Fruit fly (Drosophila melanogaster) whole organism: ENCODE measurements around the gene CG7182.

Experiments
- CG8478 ChIP-seq: fragments of >200 bp; optimal IDR thresholded peaks from 2 replicates; lab custom pipeline; 2018; ENCODE audit warnings: inconsistent platforms
- Dll ChIP-seq: fragments of >200 bp; optimal IDR thresholded peaks from 2 replicates; lab custom pipeline; 2017

DNA sequence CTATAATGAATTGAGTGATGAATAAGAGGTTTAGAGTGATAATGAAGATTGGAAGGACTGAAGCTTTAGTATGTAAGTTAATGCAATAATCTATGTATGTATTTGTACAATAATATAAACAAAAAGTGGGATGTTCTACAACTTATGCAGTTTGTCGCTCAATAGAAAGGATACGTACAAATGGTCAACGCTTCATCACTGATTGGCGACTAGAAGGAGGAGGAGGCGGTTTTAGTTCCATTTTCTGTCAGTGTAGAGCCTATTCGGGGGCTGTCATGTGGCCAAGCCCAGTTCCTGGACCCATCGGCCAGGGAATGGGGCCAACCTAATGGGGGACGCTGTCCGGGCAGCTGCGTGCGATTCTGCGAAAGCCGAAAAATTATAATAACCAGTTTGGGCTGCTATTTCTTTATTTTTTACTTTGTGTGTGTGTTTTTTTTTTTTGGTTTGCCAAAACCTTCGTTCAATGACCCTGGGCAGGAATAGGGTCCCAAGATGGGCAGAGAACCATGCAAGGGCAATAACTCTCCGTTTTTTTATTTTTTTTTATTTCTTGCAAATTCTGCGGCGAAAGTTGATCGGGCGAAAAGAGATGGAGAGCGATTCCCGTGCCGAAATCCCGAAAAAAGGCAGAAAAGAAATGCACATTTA, 22.6 kb upstream of the CG7182 start:
- TF ChIP-seq Dll (lab: Kevin White, UChicago), result no peak
- TF ChIP-seq CG8478, result no peak
